Worm (Caenorhabditis elegans) whole organism, young adult: ENCODE results near the gene F49C12.6.

ENCODE experiments used
- B0019.2 ChIP-seq: fragments of 200-800 bp; sonication (Bioruptor generic); conservative IDR thresholded peaks from 2 replicates; pipeline ENCODE4 v1.3.6; 2022; ENCODE audit warnings: missing genetic modification reagents, missing genetic modification characterization, missing compliant biosample characterization
- F10E7.11 ChIP-seq: sonication (generic microtip); optimal IDR thresholded peaks from 2 replicates; lab custom pipeline; 2017; ENCODE audit warnings: mild to moderate bottlenecking, missing genetic modification characterization, moderate library complexity, missing compliant biosample characterization
- F52B5.7 ChIP-seq: sonication (generic microtip); optimal IDR thresholded peaks from 2 replicates; lab custom pipeline; 2016; ENCODE audit warnings: mild to moderate bottlenecking, missing genetic modification characterization, missing compliant biosample characterization
- F55B11.4 ChIP-seq: sonication (generic microtip); optimal IDR thresholded peaks from 2 replicates; lab custom pipeline; 2016; ENCODE audit warnings: missing compliant biosample characterization, missing genetic modification characterization, borderline replicate concordance; ENCODE audit not compliant: insufficient read depth
- Y53G8AR.9 ChIP-seq: fragments of 200-800 bp; sonication (Bioruptor generic); conservative IDR thresholded peaks from 2 replicates; pipeline ENCODE4 v1.3.6; 2022; ENCODE audit warnings: missing genetic modification reagents, missing genetic modification characterization, missing compliant biosample characterization
- Y95B8A.8 ChIP-seq: fragments of 200-800 bp; sonication (Bioruptor generic); IDR thresholded peaks from 2 replicates; pipeline ENCODE4 v1.3.6; 2022; ENCODE audit warnings: missing genetic modification reagents, missing genetic modification characterization, missing compliant biosample characterization
- attf-3 ChIP-seq: fragments of 200-800 bp; sonication (Bioruptor generic); conservative IDR thresholded peaks from 2 replicates; pipeline ENCODE4 v1.3.6; 2022; ENCODE audit warnings: missing genetic modification reagents, missing genetic modification characterization, missing compliant biosample characterization
- ceh-100 ChIP-seq: fragments of 200-800 bp; sonication (Bioruptor generic); IDR thresholded peaks from 2 replicates; pipeline ENCODE4 v1.3.6; 2022; ENCODE audit warnings: missing genetic modification reagents, missing genetic modification characterization, missing compliant biosample characterization
- ekl-4 ChIP-seq: fragments of 200-800 bp; sonication (Bioruptor generic); IDR thresholded peaks from 2 replicates; pipeline ENCODE4 v1.3.6; 2022; ENCODE audit warnings: missing genetic modification reagents, missing genetic modification characterization, missing compliant biosample characterization
- ets-4 ChIP-seq: fragments of 200-800 bp; sonication (Bioruptor generic); optimal IDR thresholded peaks from 2 replicates; lab custom pipeline; 2018; ENCODE audit warnings: mild to moderate bottlenecking, missing genetic modification characterization, missing compliant biosample characterization
- gei-17 ChIP-seq: fragments of 200-800 bp; sonication (Bioruptor generic); optimal IDR thresholded peaks from 2 replicates; lab custom pipeline; 2018; ENCODE audit warnings: mild to moderate bottlenecking, missing genetic modification characterization, missing compliant biosample characterization
- hrde-1 ChIP-seq: sonication (generic microtip); optimal IDR thresholded peaks from 2 replicates; lab custom pipeline; 2016; ENCODE audit warnings: missing genetic modification characterization, mild to moderate bottlenecking, missing compliant biosample characterization, moderate library complexity, missing genotype, missing genetic modification reagents, borderline replicate concordance
- let-607 ChIP-seq, 2 experiments: fragments of 200-800 bp in 1 of 2; sonication (Bioruptor generic) in 1 of 2; sonication (generic microtip) in 1 of 2; optimal IDR thresholded peaks; 2 replicates each; lab custom pipeline; 2016 to 2018; ENCODE audit warnings: mild to moderate bottlenecking in 2 of 2, missing compliant biosample characterization in 2 of 2, missing genetic modification characterization in 2 of 2, moderate library complexity in 2 of 2, missing genotype in 1 of 2
- madf-6 ChIP-seq: fragments of 200-800 bp; sonication (Bioruptor generic); IDR thresholded peaks from 2 replicates; pipeline ENCODE4 v1.3.6; 2022; ENCODE audit warnings: missing genetic modification reagents, missing genetic modification characterization, missing compliant biosample characterization
- mel-28 ChIP-seq: sonication (generic microtip); optimal IDR thresholded peaks from 2 replicates; lab custom pipeline; 2016; ENCODE audit warnings: borderline replicate concordance, mild to moderate bottlenecking, missing genetic modification characterization, missing compliant biosample characterization
- nhr-90 ChIP-seq: sonication (generic microtip); optimal IDR thresholded peaks from 2 replicates; lab custom pipeline; 2016; ENCODE audit warnings: missing genotype, mild to moderate bottlenecking, missing genetic modification characterization, missing compliant biosample characterization
- pha-4 ChIP-seq: fragments of 150-350 bp; sonication (generic microtip); optimal IDR thresholded peaks from 2 replicates; lab custom pipeline; 2014; ENCODE audit warnings: missing biosample characterization, missing genetic modification reagents, missing genetic modification characterization
- rpc-1 ChIP-seq, 2 experiments: fragments of 150-350 bp in 1 of 2; sonication (generic microtip) in 1 of 2; optimal IDR thresholded peaks; 2 replicates each; lab custom pipeline; 2014 to 2018; ENCODE audit warnings: missing biosample characterization in 1 of 2, missing genetic modification characterization in 1 of 2, missing genetic modification reagents in 1 of 2, missing genotype in 1 of 2
- snpc-4 ChIP-seq, 5 experiments: fragments of 150-350 bp in 1 of 5; sonication (generic microtip) in 4 of 5; optimal IDR thresholded peaks; 2 replicates each; lab custom pipeline; 2014 to 2018; ENCODE audit warnings: missing genetic modification characterization in 5 of 5, missing biosample characterization in 3 of 5, antibody characterized with exemption in 2 of 5, mild to moderate bottlenecking in 2 of 5, missing compliant biosample characterization in 2 of 5, missing genotype in 2 of 5, moderate library complexity in 2 of 5, missing genetic modification reagents in 1 of 5

Gene F49C12.6

DNA sequence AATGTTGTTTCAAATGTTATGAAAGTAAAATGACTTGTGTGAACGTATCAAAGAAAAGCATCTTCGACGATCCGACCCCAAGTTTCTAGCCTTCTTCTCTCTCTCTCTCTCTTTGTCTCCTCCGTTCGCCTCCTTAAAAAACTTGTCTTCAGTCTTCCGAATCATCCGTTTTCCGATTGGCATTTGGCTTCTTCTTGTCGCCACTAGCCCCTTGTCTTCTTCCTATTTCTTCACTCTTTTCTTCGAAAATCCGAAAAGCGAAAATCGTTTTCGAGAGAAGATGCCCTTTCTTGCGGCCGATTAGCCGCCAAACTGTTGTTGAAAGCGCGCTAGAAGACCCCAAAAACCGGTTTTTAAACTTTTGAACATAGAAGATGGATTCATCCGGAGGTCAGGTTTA, 50.3 kb downstream of the F49C12.6 start (continued):
- TF ChIP-seq hrde-1 (no peak), ekl-4 (GFP tag; lab: Robert Waterston, UW) (peak; percentile 24; the same call in 1 of the 2 replicates), pha-4 (tag; lab: Kevin White, UChicago) (no peak), gei-17 (no peak), nhr-90 (tag; lab: Kevin White, UChicago) (no peak), F55B11.4 (tag; lab: Kevin White, UChicago) (no peak), F10E7.11 (no peak), rpc-1 (optimal IDR thresholded peaks at IDR 0.05; lab: Kevin White, UChicago) (no peak), rpc-1 (tag; optimal IDR thresholded peaks at IDR 0.05; lab: Kevin White, UChicago) (no peak), attf-3 (GFP tag; lab: Robert Waterston, UW) (0 out of 2 replicates have a peak, but pooled peaks have one; percentile 21), F52B5.7 (tag; lab: Kevin White, UChicago) (no peak), mel-28 (tag; lab: Kevin White, UChicago) (no peak), Y53G8AR.9 (GFP tag; lab: Robert Waterston, UW) (no peak), snpc-4 (GFP tag; optimal IDR thresholded peaks at IDR 0.05; lab: Kevin White, UChicago) (no peak), snpc-4 (tag; optimal IDR thresholded peaks at IDR 0.05; lab: Kevin White, UChicago) (peak in 1 of 4 experiments; percentile 11), ets-4 (GFP tag; lab: Kevin White, UChicago) (no peak), Y95B8A.8 (GFP tag; lab: Robert Waterston, UW) (no peak), ceh-100 (GFP tag; lab: Robert Waterston, UW) (no peak), let-607 (tag; optimal IDR thresholded peaks at IDR 0.05; lab: Kevin White, UChicago) (no peak), madf-6 (GFP tag; lab: Robert Waterston, UW) (0 out of 2 replicates have a peak, but pooled peaks have one; percentile 21), B0019.2 (GFP tag; lab: Robert Waterston, UW) (no peak)
